Fruit fly (Drosophila melanogaster) whole organism, prepupa: ENCODE data around the gene Cf2.

Experiments used
- CG16779 ChIP-seq: fragments of 200-800 bp; sonication (Bioruptor generic); optimal IDR thresholded peaks from 3 replicates; lab custom pipeline; 2017; ENCODE audit warnings: missing biosample characterization, mild to moderate bottlenecking, missing genetic modification characterization
- CG3032 ChIP-seq: fragments of 200-800 bp; optimal IDR thresholded peaks from 2 replicates; lab custom pipeline; 2019; ENCODE audit warnings: missing biosample characterization, mild to moderate bottlenecking, missing genetic modification characterization, moderate library complexity
- CG6276 ChIP-seq: fragments of 200-800 bp; sonication (Bioruptor generic); optimal IDR thresholded peaks from 2 replicates; lab custom pipeline; 2017; ENCODE audit warnings: missing biosample characterization, mild to moderate bottlenecking, missing genetic modification characterization
- CG6854 ChIP-seq: fragments of 200-800 bp; sonication (Bioruptor generic); optimal IDR thresholded peaks from 2 replicates; lab custom pipeline; 2017; ENCODE audit warnings: missing biosample characterization, mild to moderate bottlenecking, missing genetic modification characterization
- Eip75B ChIP-seq: fragments of 200-800 bp; sonication (Bioruptor generic); optimal IDR thresholded peaks from 3 replicates; lab custom pipeline; 2016; ENCODE audit warnings: missing biosample characterization, missing genetic modification characterization
- Eip93F ChIP-seq: fragments of 200-800 bp; sonication (Bioruptor generic); optimal IDR thresholded peaks from 2 replicates; lab custom pipeline; 2016; ENCODE audit warnings: missing biosample characterization, mild to moderate bottlenecking, missing genetic modification characterization
- Sox15 ChIP-seq: fragments of 200-800 bp; sonication (Bioruptor generic); optimal IDR thresholded peaks from 3 replicates; lab custom pipeline; 2016; ENCODE audit warnings: missing biosample characterization, missing genetic modification characterization

dm6 chr2L:4829040-4829439, 53.9 kb downstream of the Cf2 start:
- TF ChIP-seq Eip75B (GFP tag; lab: Kevin White, UChicago) (no peak), Sox15 (no peak), CG16779 (tag; lab: Kevin White, UChicago) (no peak), Eip93F (GFP tag; lab: Kevin White, UChicago) (no peak), CG3032 (tag; lab: Kevin White, UChicago) (no peak), CG6276 (no peak), CG6854 (GFP tag; lab: Kevin White, UChicago) (no peak)
